Fruit fly (Drosophila melanogaster): Measurements from ENCODE around the gene VhaPPA1-2.

- peak; percentile 49 for TF ChIP-seq CG8301 (tag; optimal IDR thresholded peaks at IDR 0.05)
- TF ChIP-seq Pif1A (GFP tag; optimal IDR thresholded peaks at IDR 0.05), result no peak
- peak; percentile 40 for TF ChIP-seq CG9948 (tag; optimal IDR thresholded peaks at IDR 0.05)
- no peak for TF ChIP-seq Pif1B (GFP tag; optimal IDR thresholded peaks at IDR 0.05)
- no peak for TF ChIP-seq CG10348 (GFP tag; IDR thresholded peaks at IDR 0.05)
- TF ChIP-seq Ets98B (GFP tag; IDR thresholded peaks at IDR 0.05), result peak; percentile 54
- peak; percentile 76 for TF ChIP-seq CG4496 (GFP tag; IDR thresholded peaks at IDR 0.05)
- TF ChIP-seq gl (tag; optimal IDR thresholded peaks at IDR 0.05), result no peak
- TF ChIP-seq CG8159 (tag; optimal IDR thresholded peaks at IDR 0.05), result peak; percentile 48
- TF ChIP-seq CG13204 (GFP tag; optimal IDR thresholded peaks at IDR 0.05), result no peak
Measured at dm6 chr3R:14893791-14894782, 6.0 kb downstream of the VhaPPA1-2 start, which contains the start of gene Dph2.
